Worm (Caenorhabditis elegans) whole organism, L1 larva: ENCODE measurements around the gene madf-4.

Source experiments
- mef-2 ChIP-seq: fragments of 150-350 bp; optimal IDR thresholded peaks from 2 replicates; lab custom pipeline; 2014; ENCODE audit warnings: missing biosample characterization, missing genetic modification characterization
- nhr-19 ChIP-seq: fragments of 200-800 bp; sonication (Bioruptor generic); conservative IDR thresholded peaks from 2 replicates; pipeline ENCODE4 v1.3.6; 2022; ENCODE audit warnings: missing genetic modification characterization, missing compliant biosample characterization

DNA sequence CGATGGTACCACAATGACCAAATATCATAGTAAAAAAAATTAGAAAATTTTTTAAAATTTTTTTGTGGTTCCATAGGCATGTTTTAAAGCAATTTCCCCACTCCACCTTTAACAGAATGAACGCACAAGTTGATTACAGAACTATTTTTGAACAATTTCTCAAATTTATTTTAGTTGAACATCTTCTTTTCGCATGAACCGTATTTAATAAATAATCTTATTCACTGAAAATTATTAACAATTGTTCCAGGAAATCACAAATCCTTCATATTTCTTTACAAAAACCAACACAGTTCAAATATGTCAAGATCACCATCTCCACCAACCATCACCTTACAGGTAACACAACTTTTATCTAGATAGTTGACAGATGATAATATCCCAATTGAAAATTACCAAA, 49.3 kb upstream of the madf-4 start, which contains the start of gene lea-1:
- TF ChIP-seq mef-2 (tag; lab: Kevin White, UChicago) (no peak), nhr-19 (GFP tag; lab: Robert Waterston, UW) (no peak)
